Worm (Caenorhabditis elegans): Measurements from ENCODE around the gene F38E1.10.

The F38E1.10 gene

ce11 chrV:8325906-8326305 is 49.4 kb downstream of the F38E1.10 start:
- TF ChIP-seq tbx-7 (tag; optimal IDR thresholded peaks at IDR 0.05): no peak
- no peak for TF ChIP-seq hlh-13 (GFP tag; optimal IDR thresholded peaks at IDR 0.05)
- TF ChIP-seq nhr-11 (tag; optimal IDR thresholded peaks at IDR 0.05): no peak
- TF ChIP-seq ceh-24 (tag; optimal IDR thresholded peaks at IDR 0.05): no peak
- TF ChIP-seq sdc-2 (tag; optimal IDR thresholded peaks at IDR 0.05): no peak
- no peak for TF ChIP-seq ahr-1 (tag; optimal IDR thresholded peaks at IDR 0.05)
- TF ChIP-seq eyg-1 (tag; optimal IDR thresholded peaks at IDR 0.05): no peak
- TF ChIP-seq hlh-6 (tag; optimal IDR thresholded peaks at IDR 0.05): no peak

All from whole organism, late embryonic.